Fruit fly (Drosophila melanogaster): ENCODE results near the gene Gr22f.
A peak's percentile ranks its signal among the peaks of the same experiment; 100 is the strongest.

The Gr22f gene

DNA sequence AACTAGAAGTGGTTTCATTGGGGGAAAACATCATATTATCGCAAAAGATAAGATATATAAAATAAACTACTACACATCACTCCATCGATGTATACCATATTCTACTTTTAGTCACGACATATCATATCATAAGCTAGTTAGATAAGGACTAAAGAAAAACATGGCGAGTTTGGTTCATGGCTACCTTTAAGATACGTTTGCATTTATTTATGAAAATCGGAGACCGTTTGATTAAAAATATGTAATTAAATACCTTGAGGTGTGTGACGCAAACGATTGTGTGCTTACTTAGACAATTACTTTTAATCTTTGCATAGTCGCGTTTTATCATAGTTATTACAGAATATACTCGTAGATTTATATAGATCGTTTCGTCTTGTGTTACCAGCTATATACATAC lies 49.3 kb downstream of the Gr22f start:
- TF ChIP-seq CG9817 (tag; optimal IDR thresholded peaks at IDR 0.05) (no peak), CG10431 (GFP tag; optimal IDR thresholded peaks at IDR 0.05) (no peak), mirr (GFP tag; optimal IDR thresholded peaks at IDR 0.05) (peak; percentile 86), CG16779 (GFP tag; IDR thresholded peaks at IDR 0.05) (no peak), CG11093 (GFP tag; IDR thresholded peaks at IDR 0.05) (no peak), Hand (GFP tag; optimal IDR thresholded peaks at IDR 0.05) (no peak), Dbx (GFP tag; IDR thresholded peaks at IDR 0.05) (no peak), CG9876 (GFP tag; optimal IDR thresholded peaks at IDR 0.05) (no peak), exex (tag; optimal IDR thresholded peaks at IDR 0.05) (peak; percentile 91), CG13894 (tag; optimal IDR thresholded peaks at IDR 0.05) (no peak)
